Worm (Caenorhabditis elegans): Measurements from ENCODE around the gene T12D8.9.

T12D8.9 gene

DNA sequence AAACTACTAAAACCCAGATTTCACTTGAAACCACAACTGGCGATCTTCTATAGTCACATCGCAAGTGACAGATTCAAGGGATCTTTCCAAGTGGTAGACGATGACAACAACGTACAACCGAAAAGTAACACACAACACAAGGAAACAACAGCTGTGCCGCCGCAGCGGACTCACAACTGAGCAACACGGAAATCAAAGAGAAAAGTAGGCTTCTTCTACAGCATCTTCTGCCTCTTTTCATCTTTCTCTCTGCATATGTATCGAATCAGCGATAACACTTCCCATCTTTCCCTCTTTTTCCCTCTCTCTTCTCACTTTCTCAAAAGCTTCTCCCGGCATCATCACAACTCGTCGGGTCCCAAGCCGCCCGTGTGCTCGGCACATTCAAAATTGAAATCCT is at the start of gene T12D8.9:
T12D8.9 (plus strand) TSS at position 312 of the 400 bp plus-strand sequence.
- TF ChIP-seq ceh-43 (GFP tag; optimal IDR thresholded peaks at IDR 0.05) (no peak), zip-8 (tag; optimal IDR thresholded peaks at IDR 0.05) (no peak), cnd-1 (tag; optimal IDR thresholded peaks at IDR 0.05) (no peak), mls-2 (tag; optimal IDR thresholded peaks at IDR 0.05) (no peak), hlh-1 (tag; optimal IDR thresholded peaks at IDR 0.05) (peak; percentile 100), unc-62 (GFP tag; optimal IDR thresholded peaks at IDR 0.05) (peak; percentile 35), lin-13 (tag; optimal IDR thresholded peaks at IDR 0.05) (no peak), sptf-1 (tag; optimal IDR thresholded peaks at IDR 0.05) (no peak), mep-1 (tag; optimal IDR thresholded peaks at IDR 0.05) (peak; percentile 24), lin-32 (GFP tag; optimal IDR thresholded peaks at IDR 0.05) (no peak), blmp-1 (tag; optimal IDR thresholded peaks at IDR 0.05) (no peak), pha-4 (tag; optimal IDR thresholded peaks at IDR 0.05) (no peak), ces-1 (GFP tag; optimal IDR thresholded peaks at IDR 0.05) (no peak), ceh-39 (tag; optimal IDR thresholded peaks at IDR 0.05) (no peak), unc-39 (tag; optimal IDR thresholded peaks at IDR 0.05) (no peak), lsy-2 (tag; optimal IDR thresholded peaks at IDR 0.05) (no peak), snpc-4 (tag; optimal IDR thresholded peaks at IDR 0.05) (no peak), flh-1 (GFP tag; optimal IDR thresholded peaks at IDR 0.05) (no peak), unc-120 (tag; optimal IDR thresholded peaks at IDR 0.05; ENCODE audit: poor library complexity, severe bottlenecking) (peak; percentile 91), nhr-12 (tag; optimal IDR thresholded peaks at IDR 0.05) (no peak), tbx-8 (GFP tag; optimal IDR thresholded peaks at IDR 0.05) (no peak)

DNA sequence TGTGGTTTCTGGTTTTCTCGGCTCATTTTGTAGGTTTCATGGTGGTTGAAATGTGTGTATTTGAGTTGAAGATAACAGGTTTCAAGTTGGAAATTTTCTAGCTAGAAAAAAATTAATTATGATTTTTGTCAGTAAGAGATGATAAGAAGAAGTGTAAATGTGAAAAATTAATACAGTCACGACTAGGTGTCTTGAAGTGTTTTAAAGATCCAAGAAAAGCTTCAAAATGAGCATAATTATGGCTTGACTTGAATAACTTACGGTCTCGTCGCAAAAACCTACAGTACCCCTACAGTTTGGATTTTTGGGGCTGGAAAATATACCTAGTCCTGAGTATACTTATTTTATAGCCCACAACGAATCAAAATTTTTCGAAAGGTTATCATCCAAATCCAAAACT is 46.6 kb upstream of the T12D8.9 start, which contains the start of gene exc-12:
exc-12 (minus strand) TSS at position 101 of the 400 bp plus-strand sequence.
- no peak for TF ChIP-seq blmp-1 (tag; optimal IDR thresholded peaks at IDR 0.05)
- TF ChIP-seq ham-2 (GFP tag; optimal IDR thresholded peaks at IDR 0.05), result no peak
- TF ChIP-seq zip-8 (tag; optimal IDR thresholded peaks at IDR 0.05), result no peak
- no peak for TF ChIP-seq hlh-1 (tag; optimal IDR thresholded peaks at IDR 0.05)
- TF ChIP-seq pha-4 (tag; optimal IDR thresholded peaks at IDR 0.05), result no peak
- TF ChIP-seq snpc-4 (tag; optimal IDR thresholded peaks at IDR 0.05), result no peak
- TF ChIP-seq ceh-43 (GFP tag; optimal IDR thresholded peaks at IDR 0.05), result no peak
- TF ChIP-seq bed-3 (GFP tag; optimal IDR thresholded peaks at IDR 0.05), result no peak
- no peak for TF ChIP-seq sem-2 (GFP tag; optimal IDR thresholded peaks at IDR 0.05)
- TF ChIP-seq tbx-8 (GFP tag; optimal IDR thresholded peaks at IDR 0.05), result no peak
- TF ChIP-seq M03D4.4 (tag; optimal IDR thresholded peaks at IDR 0.05), result no peak
- TF ChIP-seq mls-2 (tag; optimal IDR thresholded peaks at IDR 0.05), result no peak

DNA sequence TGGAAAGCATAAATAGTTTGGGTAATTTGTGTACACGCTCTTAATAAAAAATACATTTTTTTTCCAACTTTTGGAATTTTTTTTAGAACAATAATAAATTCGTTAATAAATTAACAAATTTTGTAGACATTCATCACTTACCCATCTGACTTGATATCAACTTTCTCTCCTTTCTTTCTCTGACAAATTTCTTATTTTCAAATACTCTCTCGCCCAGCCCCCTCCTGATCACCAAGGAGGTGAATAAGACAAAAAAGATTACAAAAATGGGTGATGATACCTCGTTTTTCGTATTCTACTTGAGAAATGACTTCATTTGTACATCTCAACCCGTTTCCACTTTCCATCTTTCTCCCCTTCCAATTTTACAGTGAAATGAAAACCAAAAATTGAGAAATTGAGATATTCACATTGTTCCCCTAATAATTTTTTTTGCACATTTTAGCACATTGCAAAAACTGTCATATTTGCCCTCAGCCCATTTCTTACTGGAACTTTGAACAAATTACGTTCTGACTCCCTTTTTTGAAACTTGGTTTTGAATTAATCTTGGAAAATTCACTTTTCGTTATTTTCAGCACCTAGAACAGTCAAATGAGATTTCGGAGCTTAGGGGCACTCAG is 41.2 kb upstream of the T12D8.9 start, which contains the start of gene osm-7:
osm-7 (plus strand) TSS at position 573 of the 623 bp plus-strand sequence.
- TF ChIP-seq blmp-1 (tag; optimal IDR thresholded peaks at IDR 0.05) (no peak), elt-3 (tag; optimal IDR thresholded peaks at IDR 0.05) (no peak), bed-3 (GFP tag; optimal IDR thresholded peaks at IDR 0.05) (no peak), tbx-8 (GFP tag; optimal IDR thresholded peaks at IDR 0.05) (no peak), cnd-1 (tag; optimal IDR thresholded peaks at IDR 0.05) (no peak), unc-120 (tag; optimal IDR thresholded peaks at IDR 0.05; ENCODE audit: poor library complexity, severe bottlenecking) (no peak), flh-1 (GFP tag; optimal IDR thresholded peaks at IDR 0.05) (no peak), sem-2 (GFP tag; optimal IDR thresholded peaks at IDR 0.05) (no peak), elt-1 (tag; optimal IDR thresholded peaks at IDR 0.05; ENCODE audit: borderline replicate concordance, insufficient read depth) (no peak), ztf-11 (tag; optimal IDR thresholded peaks at IDR 0.05) (no peak), nhr-12 (tag; optimal IDR thresholded peaks at IDR 0.05) (no peak), sptf-1 (tag; optimal IDR thresholded peaks at IDR 0.05) (no peak), lsy-2 (tag; optimal IDR thresholded peaks at IDR 0.05) (no peak), ham-2 (GFP tag; optimal IDR thresholded peaks at IDR 0.05) (no peak), ceh-43 (GFP tag; optimal IDR thresholded peaks at IDR 0.05) (no peak), nhr-2 (tag; optimal IDR thresholded peaks at IDR 0.05) (no peak), ceh-83 (GFP tag; optimal IDR thresholded peaks at IDR 0.05) (no peak), nhr-28 (tag; optimal IDR thresholded peaks at IDR 0.05) (no peak)

DNA sequence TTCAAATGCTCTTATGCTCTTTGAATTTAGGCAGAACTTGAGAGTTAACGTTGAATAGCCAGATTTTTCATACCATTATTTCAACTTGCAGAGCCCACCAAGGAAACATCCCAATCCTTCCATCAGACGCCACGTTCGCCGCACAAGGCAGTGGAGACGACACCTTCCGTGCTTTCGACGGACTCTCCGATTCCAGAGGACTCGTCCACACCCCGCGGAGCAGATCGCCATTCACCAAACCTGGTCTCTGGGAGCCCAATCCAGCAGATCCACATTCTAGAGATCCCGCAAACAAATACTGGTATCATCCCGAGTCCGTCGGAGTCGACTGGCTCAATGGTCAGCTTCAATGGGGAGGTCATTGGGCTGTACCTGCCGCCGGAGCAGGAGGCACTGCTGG is 36.8 kb upstream of the T12D8.9 start:
- TF ChIP-seq pha-4 (tag; optimal IDR thresholded peaks at IDR 0.05), result no peak
- TF ChIP-seq tbx-8 (GFP tag; optimal IDR thresholded peaks at IDR 0.05), result no peak
- TF ChIP-seq M03D4.4 (tag; optimal IDR thresholded peaks at IDR 0.05), result no peak
- TF ChIP-seq ham-2 (GFP tag; optimal IDR thresholded peaks at IDR 0.05), result no peak
- TF ChIP-seq elt-3 (tag; optimal IDR thresholded peaks at IDR 0.05), result no peak
- no peak for TF ChIP-seq ceh-43 (GFP tag; optimal IDR thresholded peaks at IDR 0.05)

Data from whole organism, mixed stage, embryonic.